Worm (Caenorhabditis elegans) whole organism, young adult: ENCODE data around the gene mdmh-35.

ENCODE experiments used
- B0035.1 ChIP-seq: sonication (generic microtip); optimal IDR thresholded peaks from 2 replicates; lab custom pipeline; 2016; ENCODE audit warnings: missing genetic modification characterization, mild to moderate bottlenecking, missing compliant biosample characterization, missing genotype, missing genetic modification reagents
- F57A8.1 ChIP-seq: fragments of 200-800 bp; sonication (Bioruptor generic); optimal IDR thresholded peaks from 2 replicates; lab custom pipeline; 2018; ENCODE audit warnings: mild to moderate bottlenecking, missing genetic modification characterization, moderate library complexity, missing compliant biosample characterization
- K11D2.4 ChIP-seq: fragments of 200-800 bp; sonication (Bioruptor generic); IDR thresholded peaks from 2 replicates; pipeline ENCODE4 v1.3.6; 2022; ENCODE audit warnings: missing genetic modification reagents, missing genetic modification characterization, missing compliant biosample characterization
- T26A5.8 ChIP-seq: sonication (generic microtip); optimal IDR thresholded peaks from 2 replicates; lab custom pipeline; 2016; ENCODE audit warnings: missing genetic modification characterization, missing compliant biosample characterization
- Y53F4B.3 ChIP-seq: fragments of 200-800 bp; sonication (Bioruptor generic); IDR thresholded peaks from 2 replicates; pipeline ENCODE4 v1.3.6; 2022; ENCODE audit warnings: missing genetic modification reagents, missing genetic modification characterization, missing compliant biosample characterization
- Y79H2A.3 ChIP-seq: fragments of 200-800 bp; sonication (Bioruptor generic); conservative IDR thresholded peaks from 2 replicates; pipeline ENCODE4 v1.3.6; 2022; ENCODE audit warnings: missing genetic modification reagents, missing genetic modification characterization, missing compliant biosample characterization
- ama-1 ChIP-seq, 3 experiments: fragments of 150-350 bp in 1 of 3; sonication (generic microtip) in 2 of 3; optimal IDR thresholded peaks; 2 replicates each; lab custom pipeline; 2014 to 2018; ENCODE audit warnings: missing biosample characterization in 2 of 3, missing genetic modification characterization in 2 of 3, missing genetic modification reagents in 2 of 3
- aptf-3 ChIP-seq: fragments of 200-800 bp; sonication (Bioruptor generic); IDR thresholded peaks from 2 replicates; pipeline ENCODE4 v1.3.6; 2022; ENCODE audit warnings: missing genetic modification characterization, missing compliant biosample characterization
- attf-6 ChIP-seq: fragments of 200-800 bp; sonication (Bioruptor generic); IDR thresholded peaks from 2 replicates; pipeline ENCODE4 v1.3.6; 2022; ENCODE audit warnings: missing genetic modification reagents, missing genetic modification characterization, missing compliant biosample characterization
- ccch-3 ChIP-seq: fragments of 200-800 bp; sonication (Bioruptor generic); optimal IDR thresholded peaks from 2 replicates; lab custom pipeline; 2018; ENCODE audit warnings: mild to moderate bottlenecking, missing genetic modification characterization, missing compliant biosample characterization
- cebp-2 ChIP-seq: fragments of 200-800 bp; sonication (Bioruptor generic); IDR thresholded peaks from 2 replicates; pipeline ENCODE4 v1.3.6; 2022; ENCODE audit warnings: missing genetic modification characterization, missing compliant biosample characterization
- ceh-79 ChIP-seq: sonication (generic microtip); optimal IDR thresholded peaks from 2 replicates; lab custom pipeline; 2017; ENCODE audit warnings: mild to moderate bottlenecking, missing genetic modification characterization, missing compliant biosample characterization
- efl-1 ChIP-seq: fragments of 150-350 bp; optimal IDR thresholded peaks from 2 replicates; lab custom pipeline; 2014; ENCODE audit warnings: missing biosample characterization, missing genetic modification reagents, missing genetic modification characterization
- ekl-4 ChIP-seq: fragments of 200-800 bp; sonication (Bioruptor generic); IDR thresholded peaks from 2 replicates; pipeline ENCODE4 v1.3.6; 2022; ENCODE audit warnings: missing genetic modification reagents, missing genetic modification characterization, missing compliant biosample characterization
- hmg-1.2 ChIP-seq: fragments of 200-800 bp; sonication (Bioruptor generic); IDR thresholded peaks from 2 replicates; pipeline ENCODE4 v1.3.6; 2022; ENCODE audit warnings: missing genetic modification reagents, missing genetic modification characterization, missing compliant biosample characterization
- hmg-20 ChIP-seq: fragments of 200-800 bp; sonication (Bioruptor generic); IDR thresholded peaks from 2 replicates; pipeline ENCODE4 v1.3.6; 2022; ENCODE audit warnings: missing genetic modification reagents, missing genetic modification characterization, missing compliant biosample characterization
- hsf-1 ChIP-seq: fragments of 200-800 bp; sonication (Bioruptor generic); IDR thresholded peaks from 2 replicates; pipeline ENCODE4 v1.3.6; 2022; ENCODE audit warnings: missing genetic modification reagents, missing genetic modification characterization, missing compliant biosample characterization
- let-526 ChIP-seq: fragments of 200-800 bp; sonication (Bioruptor generic); IDR thresholded peaks from 2 replicates; pipeline ENCODE4 v1.3.6; 2022; ENCODE audit warnings: missing genetic modification reagents, missing genetic modification characterization, missing compliant biosample characterization
- lin-54 ChIP-seq: fragments of 200-800 bp; sonication (Bioruptor generic); optimal IDR thresholded peaks from 2 replicates; lab custom pipeline; 2018; ENCODE audit warnings: mild to moderate bottlenecking, missing genetic modification characterization, missing compliant biosample characterization
- lir-1 ChIP-seq: fragments of 200-800 bp; sonication (Bioruptor generic); conservative IDR thresholded peaks from 2 replicates; pipeline ENCODE4 v1.3.6; 2022; ENCODE audit warnings: missing genetic modification reagents, missing genetic modification characterization, missing compliant biosample characterization
- madf-6 ChIP-seq: fragments of 200-800 bp; sonication (Bioruptor generic); IDR thresholded peaks from 2 replicates; pipeline ENCODE4 v1.3.6; 2022; ENCODE audit warnings: missing genetic modification reagents, missing genetic modification characterization, missing compliant biosample characterization
- nfya-1 ChIP-seq: sonication (generic microtip); optimal IDR thresholded peaks from 2 replicates; lab custom pipeline; 2017; ENCODE audit warnings: antibody characterized with exemption, missing compliant biosample characterization, missing genetic modification characterization, borderline replicate concordance; ENCODE audit not compliant: insufficient read depth
- nfyb-1 ChIP-seq: fragments of 200-800 bp; sonication (Bioruptor generic); IDR thresholded peaks from 2 replicates; pipeline ENCODE4 v1.3.6; 2022; ENCODE audit warnings: missing genetic modification reagents, missing genetic modification characterization, missing compliant biosample characterization
- nhr-179 ChIP-seq: sonication (generic microtip); optimal IDR thresholded peaks from 2 replicates; lab custom pipeline; 2016; ENCODE audit warnings: mild to moderate bottlenecking, missing genetic modification characterization, missing compliant biosample characterization
- nhr-80 ChIP-seq: sonication (generic microtip); optimal IDR thresholded peaks from 2 replicates; lab custom pipeline; 2016; ENCODE audit warnings: missing genetic modification characterization, missing compliant biosample characterization
- rpc-1 ChIP-seq, 2 experiments: fragments of 150-350 bp in 1 of 2; sonication (generic microtip) in 1 of 2; optimal IDR thresholded peaks; 2 replicates each; lab custom pipeline; 2014 to 2018; ENCODE audit warnings: missing biosample characterization in 1 of 2, missing genetic modification characterization in 1 of 2, missing genetic modification reagents in 1 of 2, missing genotype in 1 of 2
- snpc-1.3 ChIP-seq: sonication (generic microtip); optimal IDR thresholded peaks from 2 replicates; lab custom pipeline; 2017; ENCODE audit warnings: missing genetic modification characterization, mild to moderate bottlenecking, missing compliant biosample characterization, antibody characterized with exemption, moderate library complexity, missing genotype, missing genetic modification reagents; ENCODE audit not compliant: insufficient read depth
- sptf-2 ChIP-seq: fragments of 200-800 bp; sonication (Bioruptor generic); optimal IDR thresholded peaks from 2 replicates; lab custom pipeline; 2018; ENCODE audit warnings: mild to moderate bottlenecking, missing genetic modification characterization, missing compliant biosample characterization
- tbp1 ChIP-seq: fragments of 200-800 bp; sonication (Bioruptor generic); optimal IDR thresholded peaks from 2 replicates; lab custom pipeline; 2018; ENCODE audit warnings: mild to moderate bottlenecking, missing genetic modification characterization, missing compliant biosample characterization
- tbx-9 ChIP-seq: sonication (generic microtip); optimal IDR thresholded peaks from 2 replicates; lab custom pipeline; 2016; ENCODE audit warnings: borderline replicate concordance, missing genetic modification characterization, inconsistent platforms, missing compliant biosample characterization
- zim-3 ChIP-seq: sonication (generic microtip); optimal IDR thresholded peaks from 2 replicates; lab custom pipeline; 2017; ENCODE audit warnings: mild to moderate bottlenecking, missing genetic modification characterization, moderate library complexity, missing compliant biosample characterization
- ztf-18 ChIP-seq: sonication (generic microtip); optimal IDR thresholded peaks from 2 replicates; lab custom pipeline; 2016; ENCODE audit warnings: missing genotype, mild to moderate bottlenecking, missing genetic modification characterization, missing compliant biosample characterization
- ztf-26 ChIP-seq: sonication (generic microtip); optimal IDR thresholded peaks from 2 replicates; lab custom pipeline; 2017; ENCODE audit warnings: missing genetic modification characterization, missing compliant biosample characterization
- ztf-28 ChIP-seq: fragments of 200-800 bp; sonication (Bioruptor generic); IDR thresholded peaks from 2 replicates; pipeline ENCODE4 v1.3.6; 2022; ENCODE audit warnings: missing genetic modification reagents, missing genetic modification characterization, missing compliant biosample characterization

Gene mdmh-35

ce11 chrII:7853679-7854078 is 1.8 kb downstream of the mdmh-35 start, which contains the start of gene T09A5.5:
Gene T09A5.5 (minus strand): TSS chrII:7853779.
- TF ChIP-seq Y53F4B.3 (GFP tag; lab: Robert Waterston, UW) (no peak), madf-6 (peak; percentile 32; the same call in 1 of the 2 replicates)

ce11 chrII:7851480-7851879 is 4.0 kb downstream of the mdmh-35 start:
- no peak for TF ChIP-seq rpc-1 (optimal IDR thresholded peaks at IDR 0.05; lab: Kevin White, UChicago)
- TF ChIP-seq rpc-1 (tag; optimal IDR thresholded peaks at IDR 0.05; lab: Kevin White, UChicago) = no peak
- peak; percentile 36 for TF ChIP-seq nhr-80 (tag; lab: Kevin White, UChicago)
- no peak for TF ChIP-seq lin-54 (GFP tag; lab: Kevin White, UChicago)
- TF ChIP-seq zim-3 (tag; lab: Kevin White, UChicago) = no peak

ce11 chrII:7850575-7850974 is 4.9 kb downstream of the mdmh-35 start:
- TF ChIP-seq tbx-9 (tag; lab: Kevin White, UChicago) (no peak), lir-1 (GFP tag; lab: Robert Waterston, UW) (no peak), ekl-4 (GFP tag; lab: Robert Waterston, UW) (no peak), cebp-2 (GFP tag; lab: Robert Waterston, UW) (no peak)

ce11 chrII:7849697-7850096 is 5.8 kb downstream of the mdmh-35 start, which contains the start of gene acr-7:
Gene acr-7 (minus strand): TSS chrII:7849797.
- no peak for TF ChIP-seq nfyb-1 (GFP tag; lab: Robert Waterston, UW)
- TF ChIP-seq nfya-1 = no peak
- no peak for TF ChIP-seq T26A5.8 (tag; lab: Kevin White, UChicago)
- TF ChIP-seq ama-1 (optimal IDR thresholded peaks at IDR 0.05; lab: Kevin White, UChicago) = no peak
- no peak for TF ChIP-seq ama-1 (GFP tag; optimal IDR thresholded peaks at IDR 0.05; lab: Kevin White, UChicago)

DNA sequence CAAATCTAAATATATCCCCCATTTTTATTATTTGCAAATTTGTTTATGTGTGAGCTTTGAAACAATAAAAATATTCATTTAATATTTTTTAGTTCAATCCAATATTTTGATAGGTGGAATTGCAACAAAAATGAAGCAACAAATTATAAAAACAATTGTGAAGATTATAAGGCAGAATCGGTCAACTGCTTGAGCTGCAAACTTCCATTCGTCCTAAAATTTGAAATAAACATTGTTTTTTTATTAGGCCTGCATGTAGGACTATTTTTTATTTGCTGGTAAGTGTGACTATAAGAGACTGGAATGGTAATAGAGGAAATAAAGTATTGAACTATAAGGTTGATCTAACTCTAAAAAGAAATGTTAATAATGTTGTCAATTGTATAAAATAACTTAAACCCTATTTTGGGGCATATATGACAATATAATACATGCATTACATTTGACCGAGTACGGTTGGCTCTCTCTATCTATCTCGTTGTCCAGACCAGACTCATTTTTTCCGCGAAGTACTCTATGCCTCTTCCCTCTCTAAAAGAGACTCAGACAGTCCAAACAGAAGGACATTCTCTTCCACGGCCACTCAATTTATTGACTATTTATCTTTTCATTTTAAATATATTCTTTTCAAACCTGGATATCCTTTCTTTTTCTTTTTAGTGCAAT is 9.8 kb downstream of the mdmh-35 start, which contains the start of gene T09A5.4:
TSS of gene T09A5.4 (plus strand) at position 616 of the 666 bp plus-strand sequence.
- TF ChIP-seq F57A8.1 (GFP tag; lab: Kevin White, UChicago) (no peak), ekl-4 (GFP tag; lab: Robert Waterston, UW) (no peak), hsf-1 (GFP tag; lab: Robert Waterston, UW) (no peak), hmg-20 (no peak), ztf-26 (tag; lab: Kevin White, UChicago) (no peak), ztf-18 (no peak), lir-1 (GFP tag; lab: Robert Waterston, UW) (no peak), ceh-79 (tag; lab: Kevin White, UChicago) (no peak)
- TF ChIP-seq, all 124 proteins: peak for 0

DNA sequence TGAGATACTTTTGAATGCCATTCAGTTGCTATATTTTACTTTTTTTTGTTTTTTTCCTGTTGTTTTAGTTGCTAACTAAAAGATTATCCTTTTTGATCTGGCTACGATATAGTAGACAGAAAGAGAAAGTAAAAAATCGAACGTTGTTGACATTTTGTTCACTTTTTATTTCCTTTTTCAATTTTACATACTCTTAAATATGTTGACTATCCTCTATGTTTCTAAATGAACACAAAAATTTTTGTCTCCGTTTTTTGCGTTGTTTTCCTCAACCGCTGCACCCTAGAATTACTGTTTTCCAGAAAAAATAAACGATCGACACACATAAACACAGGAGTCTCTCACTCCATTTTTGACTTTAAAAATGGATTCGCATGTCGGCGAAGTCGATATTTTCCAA is 13.5 kb downstream of the mdmh-35 start, which contains the start of gene klp-3:
TSS of gene klp-3 (plus strand) at position 301 of the 400 bp plus-strand sequence.
- TF ChIP-seq nhr-179 (tag; lab: Kevin White, UChicago) = no peak
- TF ChIP-seq snpc-1.3 (tag; lab: Kevin White, UChicago) = no peak
- no peak for TF ChIP-seq nhr-80 (tag; lab: Kevin White, UChicago)
- no peak for TF ChIP-seq ztf-28
- TF ChIP-seq ekl-4 (GFP tag; lab: Robert Waterston, UW) = no peak
- no peak for TF ChIP-seq sptf-2 (GFP tag; lab: Kevin White, UChicago)
- no peak for TF ChIP-seq tbp1
- TF ChIP-seq ccch-3 = no peak
- TF ChIP-seq Y79H2A.3 (GFP tag; lab: Robert Waterston, UW) = no peak
- no peak for TF ChIP-seq efl-1 (GFP tag; lab: Kevin White, UChicago)
- TF ChIP-seq rpc-1 (optimal IDR thresholded peaks at IDR 0.05; lab: Kevin White, UChicago) = no peak
- TF ChIP-seq rpc-1 (tag; optimal IDR thresholded peaks at IDR 0.05; lab: Kevin White, UChicago) = no peak
- no peak for TF ChIP-seq B0035.1 (tag; lab: Kevin White, UChicago)
- no peak for TF ChIP-seq ama-1 (optimal IDR thresholded peaks at IDR 0.05; lab: Kevin White, UChicago)
- TF ChIP-seq ama-1 (GFP tag; optimal IDR thresholded peaks at IDR 0.05; lab: Kevin White, UChicago) = no peak
- TF ChIP-seq hmg-1.2 = no peak
- TF ChIP-seq hmg-20 = no peak
- no peak for TF ChIP-seq aptf-3 (GFP tag; lab: Robert Waterston, UW)
- TF ChIP-seq attf-6 (GFP tag; lab: Robert Waterston, UW) = no peak
- no peak for TF ChIP-seq lin-54 (GFP tag; lab: Kevin White, UChicago)
- TF ChIP-seq let-526 = no peak
- no peak for TF ChIP-seq K11D2.4 (GFP tag; lab: Robert Waterston, UW)
